Worm (Caenorhabditis elegans): ENCODE results near the gene lec-3.

DNA sequence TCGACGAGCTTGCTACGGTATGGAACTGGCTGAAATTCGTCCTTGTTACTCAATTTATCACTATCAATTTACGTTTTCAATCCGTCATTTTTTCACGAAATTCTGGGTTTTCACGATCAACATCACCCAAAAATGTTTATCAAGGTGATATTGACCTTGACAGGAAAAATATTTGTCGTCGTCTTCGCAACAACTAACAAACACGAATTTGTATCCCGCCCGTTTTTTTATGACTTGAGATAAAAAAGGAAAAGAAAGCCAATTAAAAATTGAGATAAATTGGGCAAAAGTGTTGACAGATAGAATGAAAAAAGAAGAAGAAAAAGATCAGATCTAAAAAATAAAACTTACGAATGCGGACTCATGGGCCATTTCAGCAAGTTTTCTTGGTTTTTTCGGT, 20.0 kb downstream of the lec-3 start:
- no peak for TF ChIP-seq egl-43 (GFP tag; IDR thresholded peaks at IDR 0.05)
- TF ChIP-seq dmd-9 (GFP tag; IDR thresholded peaks at IDR 0.05), result no peak
- no peak for TF ChIP-seq lsy-2 (tag; optimal IDR thresholded peaks at IDR 0.05)
- no peak for TF ChIP-seq unc-130 (GFP tag; optimal IDR thresholded peaks at IDR 0.05)
- TF ChIP-seq dmd-6 (GFP tag; IDR thresholded peaks at IDR 0.05), result no peak
